Fruit fly (Drosophila melanogaster): Measurements from ENCODE around the gene Idua.

DNA sequence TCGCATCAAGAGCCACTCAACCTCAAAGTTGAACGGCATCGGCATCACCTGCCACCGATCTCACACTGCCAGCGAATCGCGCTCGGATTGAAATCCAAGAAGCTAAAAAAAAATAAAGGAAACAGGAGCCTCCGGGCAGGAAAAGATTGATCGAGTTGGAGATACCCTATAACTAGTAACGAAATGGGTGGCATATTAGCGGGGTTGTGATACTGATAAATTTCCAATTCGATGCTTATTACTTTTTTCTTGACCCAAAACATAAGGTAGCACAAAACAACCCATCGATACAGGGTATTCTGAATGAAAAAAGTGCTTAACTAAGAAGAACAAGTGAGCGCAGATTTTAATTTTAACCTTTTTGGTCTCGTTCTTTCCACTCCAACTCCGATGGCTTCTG lies 40.6 kb downstream of the Idua start:
- TF ChIP-seq psq (GFP tag; optimal IDR thresholded peaks at IDR 0.05) (peak; percentile 74), lola (GFP tag; optimal IDR thresholded peaks at IDR 0.05) (no peak), dsf (GFP tag; optimal IDR thresholded peaks at IDR 0.05; ENCODE audit: borderline replicate concordance) (no peak), usp (GFP tag; optimal IDR thresholded peaks at IDR 0.05) (no peak), Vsx2 (GFP tag; optimal IDR thresholded peaks at IDR 0.05; ENCODE audit: partially characterized antibody) (no peak), sv (GFP tag; optimal IDR thresholded peaks at IDR 0.05) (no peak), OdsH (GFP tag; optimal IDR thresholded peaks at IDR 0.05) (peak; percentile 70), dl (GFP tag; optimal IDR thresholded peaks at IDR 0.05; ENCODE audit: insufficient read depth in 1 of 2, partially characterized antibody in 2 of 2) (no peak), pan (optimal IDR thresholded peaks at IDR 0.05) (no peak)
